Fruit fly (Drosophila melanogaster) whole organism, pupa: ENCODE measurements around the gene Cpsf5.

ENCODE experiments used
- CG17806 ChIP-seq: fragments of 200-800 bp; sonication (Bioruptor generic); optimal IDR thresholded peaks from 2 replicates; lab custom pipeline; 2018; ENCODE audit warnings: missing biosample characterization, mild to moderate bottlenecking, missing genetic modification characterization, moderate library complexity
- CG34367 ChIP-seq: fragments of 200-800 bp; sonication (Bioruptor generic); optimal IDR thresholded peaks from 2 replicates; lab custom pipeline; 2018; ENCODE audit warnings: missing biosample characterization, mild to moderate bottlenecking, missing genetic modification characterization
- CG8159 ChIP-seq: fragments of 200-800 bp; sonication (Bioruptor generic); optimal IDR thresholded peaks from 3 replicates; lab custom pipeline; 2018; ENCODE audit warnings: missing biosample characterization, mild to moderate bottlenecking, missing genetic modification characterization, moderate library complexity
- D1 ChIP-seq: fragments of 200-800 bp; sonication (Bioruptor generic); optimal IDR thresholded peaks from 2 replicates; lab custom pipeline; 2018; ENCODE audit warnings: missing biosample characterization, mild to moderate bottlenecking, missing genetic modification characterization, moderate library complexity
- Ets98B ChIP-seq: fragments of 200-800 bp; sonication (Bioruptor generic); IDR thresholded peaks from 2 replicates; pipeline ENCODE4 v1.3.6; 2022; ENCODE audit warnings: missing biosample characterization, missing genetic modification characterization
- Pif1A ChIP-seq: fragments of 200-800 bp; sonication (Bioruptor generic); optimal IDR thresholded peaks from 3 replicates; lab custom pipeline; 2016; ENCODE audit warnings: missing biosample characterization, missing genetic modification characterization
- rn ChIP-seq: fragments of 200-800 bp; sonication (Bioruptor generic); IDR thresholded peaks from 2 replicates; pipeline ENCODE4 v1.3.6; 2022; ENCODE audit warnings: missing biosample characterization, missing genetic modification characterization

DNA sequence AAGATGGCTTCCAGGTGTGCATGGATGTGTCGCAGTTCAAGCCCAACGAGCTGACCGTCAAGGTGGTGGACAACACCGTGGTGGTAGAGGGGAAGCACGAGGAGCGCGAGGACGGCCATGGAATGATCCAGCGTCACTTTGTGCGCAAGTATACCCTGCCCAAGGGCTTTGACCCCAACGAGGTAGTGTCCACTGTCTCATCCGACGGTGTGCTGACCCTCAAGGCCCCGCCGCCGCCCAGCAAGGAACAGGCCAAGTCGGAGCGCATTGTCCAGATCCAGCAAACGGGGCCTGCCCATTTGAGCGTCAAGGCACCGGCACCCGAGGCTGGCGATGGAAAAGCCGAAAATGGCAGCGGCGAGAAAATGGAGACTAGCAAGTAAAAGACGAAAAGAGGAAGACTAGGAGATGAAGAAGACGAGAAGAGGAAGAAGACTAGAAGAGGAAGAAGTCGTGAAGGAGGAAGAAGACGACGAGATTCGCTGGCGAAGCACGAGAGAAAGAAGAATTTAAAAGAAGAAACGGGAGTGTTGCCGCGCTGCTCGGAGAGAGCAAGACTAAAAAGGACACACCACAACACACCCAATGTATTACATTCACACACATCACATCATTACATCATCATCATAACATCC is 26.3 kb upstream of the Cpsf5 start:
- no peak for TF ChIP-seq CG17806 (tag; lab: Kevin White, UChicago)
- no peak for TF ChIP-seq CG34367 (tag; lab: Kevin White, UChicago)
- TF ChIP-seq Ets98B (GFP tag; lab: Robert Waterston, UW): no peak
- no peak for TF ChIP-seq D1 (tag; lab: Kevin White, UChicago)
- TF ChIP-seq CG8159: no peak
- no peak for TF ChIP-seq Pif1A
- TF ChIP-seq rn (GFP tag; lab: Robert Waterston, UW): no peak
